Fruit fly (Drosophila melanogaster) whole organism, embryonic: ENCODE measurements around the gene Obp19c.

ENCODE experiments used
- croc ChIP-seq: fragments of 200-800 bp; sonication (Bioruptor generic); conservative IDR thresholded peaks from 3 replicates; pipeline ENCODE4 v1.3.6; 2022; ENCODE audit warnings: missing biosample characterization, missing genetic modification characterization
- jing ChIP-seq: fragments of 200-800 bp; sonication (Bioruptor generic); optimal IDR thresholded peaks from 2 replicates; lab custom pipeline; 2018; ENCODE audit warnings: missing biosample characterization, mild to moderate bottlenecking, missing genetic modification characterization
- ttk ChIP-seq: fragments of 200-800 bp; sonication (Bioruptor generic); IDR thresholded peaks from 2 replicates; pipeline ENCODE4 v2.1.2; 2022; ENCODE audit warnings: missing biosample characterization, missing genetic modification characterization

dm6 chrX:20416433-20416832, 2.3 kb downstream of the Obp19c start, which contains the start of gene Obp19b:
- TF ChIP-seq croc (GFP tag; lab: Robert Waterston, UW), result no peak
- TF ChIP-seq ttk, result no peak
- no peak for TF ChIP-seq jing (GFP tag; lab: Kevin White, UChicago)
